Fruit fly (Drosophila melanogaster) whole organism, prepupa: Measurements from ENCODE around the gene CG18418.

Experiments used
- Blimp-1 ChIP-seq: fragments of 200-800 bp; sonication (Bioruptor generic); optimal IDR thresholded peaks from 3 replicates; lab custom pipeline; 2017; ENCODE audit warnings: missing biosample characterization, missing genetic modification characterization, mild to moderate bottlenecking, moderate library complexity, missing genetic modification reagents
- CG10631 ChIP-seq: fragments of 200-800 bp; sonication (Bioruptor generic); optimal IDR thresholded peaks from 2 replicates; lab custom pipeline; 2016; ENCODE audit warnings: missing biosample characterization, missing genetic modification characterization
- CG10669 ChIP-seq: fragments of 200-800 bp; sonication (Bioruptor generic); optimal IDR thresholded peaks from 3 replicates; lab custom pipeline; 2018; ENCODE audit warnings: missing biosample characterization, mild to moderate bottlenecking, missing genetic modification characterization, moderate library complexity
- CG11294 ChIP-seq: fragments of 200-800 bp; sonication (Bioruptor generic); IDR thresholded peaks from 2 replicates; pipeline ENCODE4 v1.3.6; 2022; ENCODE audit warnings: missing biosample characterization, missing genetic modification characterization
- CG11762 ChIP-seq: fragments of 200-800 bp; sonication (Bioruptor generic); optimal IDR thresholded peaks from 3 replicates; lab custom pipeline; 2016; ENCODE audit warnings: missing biosample characterization, missing genetic modification characterization; ENCODE audit not compliant: insufficient read depth
- CG15336 ChIP-seq: fragments of 200-800 bp; sonication (Bioruptor generic); IDR thresholded peaks from 2 replicates; pipeline ENCODE4 v1.3.6; 2022; ENCODE audit warnings: missing biosample characterization, missing genetic modification characterization
- CG1621 ChIP-seq: fragments of 200-800 bp; sonication (Bioruptor generic); optimal IDR thresholded peaks from 3 replicates; lab custom pipeline; 2018; ENCODE audit warnings: missing biosample characterization, mild to moderate bottlenecking, missing genetic modification characterization
- CG16779 ChIP-seq: fragments of 200-800 bp; sonication (Bioruptor generic); optimal IDR thresholded peaks from 3 replicates; lab custom pipeline; 2017; ENCODE audit warnings: missing biosample characterization, mild to moderate bottlenecking, missing genetic modification characterization
- CG3032 ChIP-seq: fragments of 200-800 bp; optimal IDR thresholded peaks from 2 replicates; lab custom pipeline; 2019; ENCODE audit warnings: missing biosample characterization, mild to moderate bottlenecking, missing genetic modification characterization, moderate library complexity
- CG31627 ChIP-seq: fragments of 200-800 bp; sonication (Bioruptor generic); optimal IDR thresholded peaks from 3 replicates; lab custom pipeline; 2016; ENCODE audit warnings: missing biosample characterization, missing genetic modification characterization
- CG32006 ChIP-seq: fragments of 200-800 bp; sonication (Bioruptor generic); optimal IDR thresholded peaks from 3 replicates; lab custom pipeline; 2017; ENCODE audit warnings: missing biosample characterization, mild to moderate bottlenecking, missing genetic modification characterization
- CG3919 ChIP-seq: fragments of 200-800 bp; sonication (Bioruptor generic); optimal IDR thresholded peaks from 3 replicates; lab custom pipeline; 2016; ENCODE audit warnings: missing biosample characterization, missing genetic modification characterization
- CG4318 ChIP-seq: fragments of 200-800 bp; sonication (Bioruptor generic); optimal IDR thresholded peaks from 3 replicates; lab custom pipeline; 2017; ENCODE audit warnings: missing biosample characterization, mild to moderate bottlenecking, missing genetic modification characterization
- CG6163 ChIP-seq: fragments of 200-800 bp; sonication (Bioruptor generic); IDR thresholded peaks from 3 replicates; pipeline ENCODE4 v1.3.6; 2022; ENCODE audit warnings: missing biosample characterization, missing genetic modification characterization
- CG6276 ChIP-seq: fragments of 200-800 bp; sonication (Bioruptor generic); optimal IDR thresholded peaks from 2 replicates; lab custom pipeline; 2017; ENCODE audit warnings: missing biosample characterization, mild to moderate bottlenecking, missing genetic modification characterization
- CG6792 ChIP-seq: fragments of 200-800 bp; sonication (Bioruptor generic); optimal IDR thresholded peaks from 3 replicates; lab custom pipeline; 2016; ENCODE audit warnings: missing biosample characterization, missing genetic modification characterization
- CG6808 ChIP-seq: fragments of 200-800 bp; sonication (Bioruptor generic); optimal IDR thresholded peaks from 3 replicates; lab custom pipeline; 2017; ENCODE audit warnings: missing biosample characterization, missing genetic modification characterization, mild to moderate bottlenecking, moderate library complexity, missing genetic modification reagents
- CG7368 ChIP-seq: fragments of 200-800 bp; sonication (Bioruptor generic); optimal IDR thresholded peaks from 3 replicates; lab custom pipeline; 2016; ENCODE audit warnings: missing biosample characterization, missing genetic modification characterization
- CG8119 ChIP-seq: fragments of 200-800 bp; sonication (Bioruptor generic); IDR thresholded peaks from 3 replicates; pipeline ENCODE4 v1.3.6; 2022; ENCODE audit warnings: missing biosample characterization, missing genetic modification characterization
- CG8319 ChIP-seq: fragments of 200-800 bp; sonication (Bioruptor generic); optimal IDR thresholded peaks from 3 replicates; lab custom pipeline; 2016; ENCODE audit warnings: missing biosample characterization, missing genetic modification characterization
- CG9139 ChIP-seq: fragments of 200-800 bp; sonication (Bioruptor generic); optimal IDR thresholded peaks from 3 replicates; lab custom pipeline; 2017; ENCODE audit warnings: missing biosample characterization, mild to moderate bottlenecking, missing genetic modification characterization
- Eip75B ChIP-seq: fragments of 200-800 bp; sonication (Bioruptor generic); optimal IDR thresholded peaks from 3 replicates; lab custom pipeline; 2016; ENCODE audit warnings: missing biosample characterization, missing genetic modification characterization
- Eip78C ChIP-seq: fragments of 200-800 bp; sonication (Bioruptor generic); peaks from one replicate; lab custom pipeline; 2016; ENCODE audit warnings: missing biosample characterization, missing genetic modification characterization
- Ets21C ChIP-seq: fragments of 200-800 bp; sonication (Bioruptor generic); optimal IDR thresholded peaks from 3 replicates; lab custom pipeline; 2016; ENCODE audit warnings: missing biosample characterization, missing genetic modification characterization
- Ets96B ChIP-seq: fragments of 200-800 bp; optimal IDR thresholded peaks from 2 replicates; lab custom pipeline; 2019; ENCODE audit warnings: missing biosample characterization, mild to moderate bottlenecking, missing genetic modification characterization, moderate library complexity
- Gug ChIP-seq: fragments of 200-800 bp; sonication (Bioruptor generic); IDR thresholded peaks from 2 replicates; pipeline ENCODE4 v1.3.6; 2022; ENCODE audit warnings: missing biosample characterization, missing genetic modification characterization
- Hr38 ChIP-seq: sonication (Bioruptor generic); optimal IDR thresholded peaks from 2 replicates; lab custom pipeline; 2016; ENCODE audit warnings: missing biosample characterization, missing genetic modification characterization
- Hr39 ChIP-seq: fragments of 200-800 bp; sonication (Bioruptor generic); optimal IDR thresholded peaks from 2 replicates; lab custom pipeline; 2016; ENCODE audit warnings: missing biosample characterization, missing genetic modification characterization
- Hr4 ChIP-seq: fragments of 200-800 bp; sonication (Bioruptor generic); optimal IDR thresholded peaks from 3 replicates; lab custom pipeline; 2016; ENCODE audit warnings: missing biosample characterization, missing genetic modification characterization
- Lpt ChIP-seq: fragments of 200-800 bp; sonication (Bioruptor generic); optimal IDR thresholded peaks from 3 replicates; lab custom pipeline; 2016; ENCODE audit warnings: missing biosample characterization, missing genetic modification characterization
- Met ChIP-seq: fragments of 200-800 bp; sonication (Bioruptor generic); optimal IDR thresholded peaks from 3 replicates; lab custom pipeline; 2016; ENCODE audit warnings: missing biosample characterization, missing genetic modification characterization
- OdsH ChIP-seq: fragments of 200-800 bp; sonication (Bioruptor generic); optimal IDR thresholded peaks from 3 replicates; lab custom pipeline; 2016; ENCODE audit warnings: missing biosample characterization, missing genetic modification characterization
- Smox ChIP-seq: fragments of 200-800 bp; sonication (Bioruptor generic); optimal IDR thresholded peaks from 3 replicates; lab custom pipeline; 2016; ENCODE audit warnings: missing biosample characterization, missing genetic modification characterization
- Sox14 ChIP-seq: fragments of 200-800 bp; sonication (Bioruptor generic); optimal IDR thresholded peaks from 3 replicates; lab custom pipeline; 2016; ENCODE audit warnings: missing biosample characterization, missing genetic modification characterization
- achi ChIP-seq: fragments of 200-800 bp; sonication (Bioruptor generic); optimal IDR thresholded peaks from 3 replicates; lab custom pipeline; 2016; ENCODE audit warnings: missing biosample characterization, missing genetic modification characterization
- acj6 ChIP-seq: fragments of 200-800 bp; sonication (Bioruptor generic); optimal IDR thresholded peaks from 3 replicates; lab custom pipeline; 2016; ENCODE audit warnings: missing biosample characterization, missing genetic modification characterization
- cyc ChIP-seq: fragments of 200-800 bp; sonication (Bioruptor generic); optimal IDR thresholded peaks from 3 replicates; lab custom pipeline; 2016; ENCODE audit warnings: missing biosample characterization, missing genetic modification characterization
- dac ChIP-seq: fragments of 200-800 bp; sonication (Bioruptor generic); optimal IDR thresholded peaks from 2 replicates; lab custom pipeline; 2017; ENCODE audit warnings: missing biosample characterization, mild to moderate bottlenecking, missing genetic modification characterization
- dsx ChIP-seq: fragments of 200-800 bp; optimal IDR thresholded peaks from 3 replicates; lab custom pipeline; 2019; ENCODE audit warnings: missing biosample characterization, mild to moderate bottlenecking, missing genetic modification characterization, moderate library complexity; ENCODE audit not compliant: poor library complexity, severe bottlenecking
- eg ChIP-seq: fragments of 200-800 bp; sonication (Bioruptor generic); IDR thresholded peaks from 3 replicates; pipeline ENCODE4 v1.3.6; 2022; ENCODE audit warnings: missing biosample characterization, missing genetic modification characterization
- esn ChIP-seq: fragments of 200-800 bp; sonication (Bioruptor generic); optimal IDR thresholded peaks from 2 replicates; lab custom pipeline; 2016; ENCODE audit warnings: missing biosample characterization, mild to moderate bottlenecking, missing genetic modification characterization, moderate library complexity
- fd85E ChIP-seq: fragments of 200-800 bp; sonication (Bioruptor generic); optimal IDR thresholded peaks from 3 replicates; lab custom pipeline; 2016; ENCODE audit warnings: missing biosample characterization, missing genetic modification characterization
- fkh ChIP-seq: fragments of 200-800 bp; sonication (Bioruptor generic); optimal IDR thresholded peaks from 3 replicates; lab custom pipeline; 2017; ENCODE audit warnings: missing biosample characterization, mild to moderate bottlenecking, missing genetic modification characterization, moderate library complexity
- lz ChIP-seq: fragments of 200-800 bp; sonication (Bioruptor generic); optimal IDR thresholded peaks from 3 replicates; lab custom pipeline; 2016; ENCODE audit warnings: missing biosample characterization, missing genetic modification characterization
- net ChIP-seq: fragments of 200-800 bp; sonication (Bioruptor generic); optimal IDR thresholded peaks from 3 replicates; lab custom pipeline; 2016; ENCODE audit warnings: missing biosample characterization, missing genetic modification characterization
- pdm3 ChIP-seq: fragments of 200-800 bp; sonication (Bioruptor generic); optimal IDR thresholded peaks from 3 replicates; lab custom pipeline; 2016; ENCODE audit warnings: missing biosample characterization, missing genetic modification characterization
- salr ChIP-seq, 2 experiments: fragments of 200-800 bp; sonication (Bioruptor generic); optimal IDR thresholded peaks; 3 replicates each; lab custom pipeline; 2016 to 2018; ENCODE audit warnings: missing biosample characterization in 2 of 2, missing genetic modification characterization in 2 of 2, mild to moderate bottlenecking in 1 of 2
- spab ChIP-seq: fragments of 200-800 bp; sonication (Bioruptor generic); optimal IDR thresholded peaks from 2 replicates; lab custom pipeline; 2017; ENCODE audit warnings: missing biosample characterization, mild to moderate bottlenecking, missing genetic modification characterization, missing genetic modification reagents
- ss ChIP-seq, 2 experiments: fragments of 200-800 bp; sonication (Bioruptor generic); optimal IDR thresholded peaks; 2 replicates in 1 of 2; 3 replicates in 1 of 2; lab custom pipeline; 2017 to 2018; ENCODE audit warnings: mild to moderate bottlenecking in 2 of 2, missing biosample characterization in 2 of 2, missing genetic modification characterization in 2 of 2, moderate library complexity in 1 of 2
- svp ChIP-seq: fragments of 200-800 bp; sonication (Bioruptor generic); peaks from one replicate; lab custom pipeline; 2016; ENCODE audit warnings: missing biosample characterization, missing genetic modification characterization
- topi ChIP-seq: fragments of 200-800 bp; sonication (Bioruptor generic); optimal IDR thresholded peaks from 3 replicates; lab custom pipeline; 2016; ENCODE audit warnings: missing biosample characterization, missing genetic modification characterization
- vri ChIP-seq: fragments of 200-800 bp; sonication (Bioruptor generic); optimal IDR thresholded peaks from 3 replicates; lab custom pipeline; 2016; ENCODE audit warnings: missing biosample characterization, mild to moderate bottlenecking, missing genetic modification characterization

The CG18418 gene

dm6 chr3L:4707831-4708230 lies 18.0 kb upstream of the CG18418 start:
- TF ChIP-seq fkh (no peak), ss (GFP tag; optimal IDR thresholded peaks at IDR 0.05; lab: Kevin White, UChicago) (no peak), Sox14 (GFP tag; lab: Kevin White, UChicago) (peak; percentile 72), Eip78C (GFP tag; lab: Kevin White, UChicago) (peak; percentile 89), CG8119 (peak; percentile 91), CG6163 (GFP tag; lab: Robert Waterston, UW) (peak; percentile 91), CG10631 (peak; percentile 70), OdsH (GFP tag; lab: Kevin White, UChicago) (peak; percentile 72), Hr4 (peak; percentile 71), esn (GFP tag; lab: Kevin White, UChicago) (peak; percentile 15), CG9139 (GFP tag; lab: Kevin White, UChicago) (no peak), CG3032 (peak; percentile 52), spab (GFP tag; lab: Kevin White, UChicago) (no peak), fd85E (GFP tag; lab: Kevin White, UChicago) (no peak), CG15336 (GFP tag; lab: Robert Waterston, UW) (peak; percentile 92), Eip75B (peak; percentile 58), CG7368 (peak; percentile 9), CG31627 (GFP tag; lab: Kevin White, UChicago) (no peak), salr (GFP tag; optimal IDR thresholded peaks at IDR 0.05; lab: Kevin White, UChicago) (peak in 1 of 2 experiments; percentile 81), dac (GFP tag; lab: Kevin White, UChicago) (peak; percentile 53), Hr38 (no peak), CG8319 (GFP tag; lab: Kevin White, UChicago) (peak; percentile 20), CG10669 (GFP tag; lab: Kevin White, UChicago) (peak; percentile 9), Ets96B (tag; lab: Kevin White, UChicago) (peak; percentile 45), svp (GFP tag; lab: Kevin White, UChicago) (peak; percentile 49), lz (GFP tag; lab: Kevin White, UChicago) (no peak), Hr39 (GFP tag; lab: Kevin White, UChicago) (no peak), Ets21C (no peak), CG11294 (GFP tag; lab: Robert Waterston, UW) (peak; percentile 78), topi (GFP tag; lab: Kevin White, UChicago) (peak; percentile 48), Lpt (GFP tag; lab: Kevin White, UChicago) (peak; percentile 61), eg (GFP tag; lab: Robert Waterston, UW) (peak; percentile 88), CG1621 (tag; lab: Kevin White, UChicago) (peak; percentile 20), CG11762 (GFP tag; lab: Kevin White, UChicago) (peak; percentile 33), dsx (peak; percentile 31), CG16779 (tag; lab: Kevin White, UChicago) (peak; percentile 6), net (GFP tag; lab: Kevin White, UChicago) (peak; percentile 40), cyc (GFP tag; lab: Kevin White, UChicago) (peak; percentile 2), CG32006 (GFP tag; lab: Kevin White, UChicago) (peak; percentile 87), CG6808 (no peak), pdm3 (GFP tag; lab: Kevin White, UChicago) (peak; percentile 64), achi (GFP tag; lab: Kevin White, UChicago) (peak; percentile 71), CG4318 (GFP tag; lab: Kevin White, UChicago) (peak; percentile 74), Gug (peak; percentile 87), vri (GFP tag; lab: Kevin White, UChicago) (no peak), acj6 (peak; percentile 64), Smox (no peak), CG6792 (GFP tag; lab: Kevin White, UChicago) (peak; percentile 43), CG6276 (GFP tag; lab: Kevin White, UChicago) (peak; percentile 77), Blimp-1 (GFP tag; lab: Kevin White, UChicago) (no peak), CG3919 (GFP tag; lab: Kevin White, UChicago) (peak; percentile 80), Met (no peak)
